Fruit fly (Drosophila melanogaster) whole organism, prepupa: Measurements from ENCODE around the gene Bdbt.

Source experiments
- CG10669 ChIP-seq: fragments of 200-800 bp; sonication (Bioruptor generic); optimal IDR thresholded peaks from 3 replicates; lab custom pipeline; 2018; ENCODE audit warnings: missing biosample characterization, mild to moderate bottlenecking, missing genetic modification characterization, moderate library complexity
- CG4318 ChIP-seq: fragments of 200-800 bp; sonication (Bioruptor generic); optimal IDR thresholded peaks from 3 replicates; lab custom pipeline; 2017; ENCODE audit warnings: missing biosample characterization, mild to moderate bottlenecking, missing genetic modification characterization
- Hr38 ChIP-seq: sonication (Bioruptor generic); optimal IDR thresholded peaks from 2 replicates; lab custom pipeline; 2016; ENCODE audit warnings: missing biosample characterization, missing genetic modification characterization
- Lpt ChIP-seq: fragments of 200-800 bp; sonication (Bioruptor generic); optimal IDR thresholded peaks from 3 replicates; lab custom pipeline; 2016; ENCODE audit warnings: missing biosample characterization, missing genetic modification characterization
- eg ChIP-seq: fragments of 200-800 bp; sonication (Bioruptor generic); IDR thresholded peaks from 3 replicates; pipeline ENCODE4 v1.3.6; 2022; ENCODE audit warnings: missing biosample characterization, missing genetic modification characterization
- fkh ChIP-seq: fragments of 200-800 bp; sonication (Bioruptor generic); optimal IDR thresholded peaks from 3 replicates; lab custom pipeline; 2017; ENCODE audit warnings: missing biosample characterization, mild to moderate bottlenecking, missing genetic modification characterization, moderate library complexity
- pdm3 ChIP-seq: fragments of 200-800 bp; sonication (Bioruptor generic); optimal IDR thresholded peaks from 3 replicates; lab custom pipeline; 2016; ENCODE audit warnings: missing biosample characterization, missing genetic modification characterization
- salr ChIP-seq, 2 experiments: fragments of 200-800 bp; sonication (Bioruptor generic); optimal IDR thresholded peaks; 3 replicates each; lab custom pipeline; 2016 to 2018; ENCODE audit warnings: missing biosample characterization in 2 of 2, missing genetic modification characterization in 2 of 2, mild to moderate bottlenecking in 1 of 2

dm6 chr3R:21073707-21074106 is 44.9 kb downstream of the Bdbt start, which contains the start of gene dmrt93B:
- no peak for TF ChIP-seq Lpt (GFP tag; lab: Kevin White, UChicago)
- no peak for TF ChIP-seq eg (GFP tag; lab: Robert Waterston, UW)
- no peak for TF ChIP-seq CG10669 (GFP tag; lab: Kevin White, UChicago)
- TF ChIP-seq CG4318 (GFP tag; lab: Kevin White, UChicago): no peak
- TF ChIP-seq pdm3 (GFP tag; lab: Kevin White, UChicago): no peak
- TF ChIP-seq fkh (GFP tag; lab: Kevin White, UChicago): no peak
- TF ChIP-seq Hr38 (GFP tag; lab: Kevin White, UChicago): no peak
- TF ChIP-seq salr (GFP tag; optimal IDR thresholded peaks at IDR 0.05; lab: Kevin White, UChicago): no peak
